Worm (Caenorhabditis elegans) whole organism, L3 larva: Measurements from ENCODE around the gene T22E5.6.

ENCODE experiments used
- egl-27 ChIP-seq: sonication (generic microtip); optimal IDR thresholded peaks from 4 replicates; lab custom pipeline; 2017; ENCODE audit warnings: missing biosample characterization, missing genetic modification reagents, missing genetic modification characterization
- fos-1 ChIP-seq: fragments of 150-350 bp; optimal IDR thresholded peaks from 2 replicates; lab custom pipeline; 2014; ENCODE audit warnings: missing biosample characterization, missing genetic modification characterization
- nhr-23 ChIP-seq: fragments of 150-350 bp; optimal IDR thresholded peaks from 2 replicates; lab custom pipeline; 2014; ENCODE audit warnings: missing biosample characterization, missing genetic modification reagents, missing genetic modification characterization
- pha-4 ChIP-seq: fragments of 150-350 bp; optimal IDR thresholded peaks from 2 replicates; lab custom pipeline; 2014; ENCODE audit warnings: missing biosample characterization, missing genetic modification reagents, missing genetic modification characterization

- no peak for TF ChIP-seq fos-1 (tag; lab: Kevin White, UChicago)
- TF ChIP-seq pha-4 (tag; lab: Kevin White, UChicago): no peak
- TF ChIP-seq nhr-23: no peak
- TF ChIP-seq egl-27 (tag; lab: Kevin White, UChicago): no peak
Measured at ce11 chrX:6403122-6403521, 13.1 kb downstream of the T22E5.6 start, which contains the start of gene glt-4.
